Worm (Caenorhabditis elegans) whole organism, mixed stage, embryonic: ENCODE results near the gene act-3.

ENCODE experiments used
- M03D4.4 ChIP-seq: sonication (generic microtip); optimal IDR thresholded peaks from 2 replicates; lab custom pipeline; 2017; ENCODE audit warnings: mild to moderate bottlenecking, missing genetic modification characterization, missing compliant biosample characterization
- bed-3 ChIP-seq: fragments of 200-800 bp; sonication (Bioruptor generic); optimal IDR thresholded peaks from 3 replicates; lab custom pipeline; 2018; ENCODE audit warnings: mild to moderate bottlenecking, missing genetic modification characterization, moderate library complexity, missing compliant biosample characterization
- blmp-1 ChIP-seq: fragments of 150-350 bp; optimal IDR thresholded peaks from 2 replicates; lab custom pipeline; 2014; ENCODE audit warnings: missing biosample characterization, missing genetic modification characterization
- ceh-39 ChIP-seq: fragments of 150-350 bp; optimal IDR thresholded peaks from 2 replicates; lab custom pipeline; 2014; ENCODE audit warnings: missing biosample characterization, missing genetic modification characterization
- ceh-43 ChIP-seq: fragments of 200-800 bp; sonication (Bioruptor generic); optimal IDR thresholded peaks from 2 replicates; lab custom pipeline; 2018; ENCODE audit warnings: mild to moderate bottlenecking, missing genetic modification characterization, moderate library complexity, missing compliant biosample characterization
- ceh-83 ChIP-seq: fragments of 200-800 bp; sonication (Bioruptor generic); optimal IDR thresholded peaks from 2 replicates; lab custom pipeline; 2018; ENCODE audit warnings: mild to moderate bottlenecking, missing genetic modification characterization, missing compliant biosample characterization
- ces-1 ChIP-seq: fragments of 150-350 bp; optimal IDR thresholded peaks from 2 replicates; lab custom pipeline; 2014; ENCODE audit warnings: missing biosample characterization, missing genetic modification reagents, missing genetic modification characterization
- cnd-1 ChIP-seq: fragments of 200-800 bp; sonication (Bioruptor generic); optimal IDR thresholded peaks from 2 replicates; lab custom pipeline; 2018; ENCODE audit warnings: mild to moderate bottlenecking, missing genetic modification characterization, missing compliant biosample characterization
- drap-1 ChIP-seq: fragments of 200-800 bp; sonication (Bioruptor generic); optimal IDR thresholded peaks from 3 replicates; lab custom pipeline; 2018; ENCODE audit warnings: mild to moderate bottlenecking, missing genetic modification characterization, missing compliant biosample characterization
- elt-1 ChIP-seq: sonication (generic microtip); optimal IDR thresholded peaks from 2 replicates; lab custom pipeline; 2017; ENCODE audit warnings: missing genetic modification characterization, mild to moderate bottlenecking, missing compliant biosample characterization, antibody characterized with exemption, moderate library complexity, borderline replicate concordance; ENCODE audit not compliant: insufficient read depth
- elt-3 ChIP-seq: fragments of 150-350 bp; optimal IDR thresholded peaks from 2 replicates; lab custom pipeline; 2014; ENCODE audit warnings: missing biosample characterization, missing genetic modification characterization
- flh-1 ChIP-seq: fragments of 200-800 bp; sonication (Bioruptor generic); optimal IDR thresholded peaks from 2 replicates; lab custom pipeline; 2018; ENCODE audit warnings: mild to moderate bottlenecking, missing genetic modification characterization, moderate library complexity, missing compliant biosample characterization
- ham-2 ChIP-seq: fragments of 200-800 bp; sonication (Bioruptor generic); optimal IDR thresholded peaks from 2 replicates; lab custom pipeline; 2018; ENCODE audit warnings: mild to moderate bottlenecking, missing genetic modification characterization, missing compliant biosample characterization
- hlh-1 ChIP-seq: fragments of 150-350 bp; optimal IDR thresholded peaks from 2 replicates; lab custom pipeline; 2014; ENCODE audit warnings: missing biosample characterization, missing genetic modification reagents, missing genetic modification characterization
- lin-13 ChIP-seq: fragments of 150-350 bp; optimal IDR thresholded peaks from 2 replicates; lab custom pipeline; 2014; ENCODE audit warnings: missing biosample characterization, missing genetic modification characterization
- lin-32 ChIP-seq: fragments of 200-800 bp; sonication (Bioruptor generic); optimal IDR thresholded peaks from 2 replicates; lab custom pipeline; 2018; ENCODE audit warnings: mild to moderate bottlenecking, missing genetic modification characterization, missing compliant biosample characterization
- lsy-2 ChIP-seq: fragments of 150-350 bp; optimal IDR thresholded peaks from 2 replicates; lab custom pipeline; 2014; ENCODE audit warnings: missing biosample characterization, missing genetic modification characterization
- mab-5 ChIP-seq: fragments of 150-350 bp; optimal IDR thresholded peaks from 2 replicates; lab custom pipeline; 2014; ENCODE audit warnings: missing biosample characterization, missing genetic modification characterization
- mep-1 ChIP-seq: fragments of 150-350 bp; optimal IDR thresholded peaks from 2 replicates; lab custom pipeline; 2017; ENCODE audit warnings: missing biosample characterization, missing genetic modification reagents, missing genetic modification characterization, inconsistent platforms
- mls-2 ChIP-seq: sonication (generic microtip); optimal IDR thresholded peaks from 2 replicates; lab custom pipeline; 2016; ENCODE audit warnings: mild to moderate bottlenecking, missing genetic modification characterization, moderate library complexity, missing compliant biosample characterization
- nhr-12 ChIP-seq: fragments of 150-350 bp; optimal IDR thresholded peaks from 2 replicates; lab custom pipeline; 2014; ENCODE audit warnings: missing biosample characterization, missing genetic modification characterization
- nhr-2 ChIP-seq: fragments of 150-350 bp; optimal IDR thresholded peaks from 2 replicates; lab custom pipeline; 2014; ENCODE audit warnings: missing biosample characterization, missing genetic modification characterization
- nhr-237 ChIP-seq: fragments of 150-350 bp; optimal IDR thresholded peaks from 2 replicates; lab custom pipeline; 2014; ENCODE audit warnings: missing biosample characterization, missing genetic modification characterization
- nhr-28 ChIP-seq: fragments of 150-350 bp; optimal IDR thresholded peaks from 2 replicates; lab custom pipeline; 2014; ENCODE audit warnings: missing biosample characterization, missing genetic modification characterization
- nhr-76 ChIP-seq: sonication (generic microtip); optimal IDR thresholded peaks from 2 replicates; lab custom pipeline; 2017; ENCODE audit warnings: missing biosample characterization, missing genetic modification characterization
- pha-4 ChIP-seq: fragments of 150-350 bp; optimal IDR thresholded peaks from 2 replicates; lab custom pipeline; 2018; ENCODE audit warnings: missing biosample characterization, missing genetic modification reagents, missing genetic modification characterization
- sem-2 ChIP-seq: fragments of 200-800 bp; sonication (Bioruptor generic); optimal IDR thresholded peaks from 2 replicates; lab custom pipeline; 2018; ENCODE audit warnings: mild to moderate bottlenecking, missing genetic modification characterization, missing compliant biosample characterization
- snpc-4 ChIP-seq: fragments of 150-350 bp; optimal IDR thresholded peaks from 2 replicates; lab custom pipeline; 2014; ENCODE audit warnings: missing biosample characterization, missing genetic modification characterization
- sptf-1 ChIP-seq: sonication (generic microtip); optimal IDR thresholded peaks from 2 replicates; lab custom pipeline; 2017; ENCODE audit warnings: mild to moderate bottlenecking, missing genetic modification characterization, moderate library complexity, missing compliant biosample characterization
- tbx-8 ChIP-seq: fragments of 200-800 bp; sonication (Bioruptor generic); optimal IDR thresholded peaks from 2 replicates; lab custom pipeline; 2018; ENCODE audit warnings: mild to moderate bottlenecking, missing genetic modification characterization, moderate library complexity, missing compliant biosample characterization
- unc-120 ChIP-seq: sonication (generic microtip); optimal IDR thresholded peaks from 2 replicates; lab custom pipeline; 2017; ENCODE audit warnings: missing genetic modification characterization, missing compliant biosample characterization; ENCODE audit not compliant: poor library complexity, severe bottlenecking
- unc-39 ChIP-seq: fragments of 150-350 bp; optimal IDR thresholded peaks from 2 replicates; lab custom pipeline; 2014; ENCODE audit warnings: missing biosample characterization, missing genetic modification characterization
- unc-62 ChIP-seq: fragments of 150-350 bp; optimal IDR thresholded peaks from 2 replicates; lab custom pipeline; 2014; ENCODE audit warnings: missing biosample characterization, missing genetic modification reagents, missing genetic modification characterization
- zip-8 ChIP-seq: fragments of 150-350 bp; optimal IDR thresholded peaks from 2 replicates; lab custom pipeline; 2014; ENCODE audit warnings: missing biosample characterization, missing genetic modification characterization
- ztf-11 ChIP-seq: fragments of 150-350 bp; optimal IDR thresholded peaks from 2 replicates; lab custom pipeline; 2014; ENCODE audit warnings: missing biosample characterization, missing genetic modification characterization

The act-3 gene

ce11 chrV:11074448-11074847 is at the start of gene act-3:
act-3 (minus strand) TSS chrV:11074498.
- peak; percentile 93 for TF ChIP-seq unc-120 (tag; lab: Kevin White, UChicago)
- TF ChIP-seq nhr-237 (tag; lab: Kevin White, UChicago) = no peak
- peak; percentile 3 for TF ChIP-seq pha-4 (tag; lab: Kevin White, UChicago)
- TF ChIP-seq hlh-1 (tag; lab: Kevin White, UChicago) = peak; percentile 84
- TF ChIP-seq unc-62 (GFP tag; lab: Kevin White, UChicago) = peak; percentile 6

ce11 chrV:11123817-11124337 is 49.6 kb upstream of the act-3 start, which contains the start of the genes atp-5 and lmtr-3:
atp-5 (minus strand) TSS chrV:11123867.
lmtr-3 (plus strand) TSS chrV:11124186.
- TF ChIP-seq mls-2 (tag; lab: Kevin White, UChicago) = no peak
- peak; percentile 33 for TF ChIP-seq lsy-2 (tag; lab: Kevin White, UChicago)
- no peak for TF ChIP-seq tbx-8
- no peak for TF ChIP-seq nhr-2 (tag; lab: Kevin White, UChicago)
- no peak for TF ChIP-seq ztf-11 (tag; lab: Kevin White, UChicago)
- TF ChIP-seq sem-2 (GFP tag; lab: Kevin White, UChicago) = no peak
- TF ChIP-seq sptf-1 (tag; lab: Kevin White, UChicago) = peak; percentile 12
- no peak for TF ChIP-seq lin-13
- TF ChIP-seq ces-1 = no peak
- no peak for TF ChIP-seq unc-39 (tag; lab: Kevin White, UChicago)
- no peak for TF ChIP-seq nhr-76 (tag; lab: Kevin White, UChicago)
- TF ChIP-seq hlh-1 (tag; lab: Kevin White, UChicago) = peak; percentile 8
- TF ChIP-seq cnd-1 (tag; lab: Kevin White, UChicago) = no peak
- TF ChIP-seq nhr-12 (tag; lab: Kevin White, UChicago) = no peak
- TF ChIP-seq pha-4 (tag; lab: Kevin White, UChicago) = no peak
- no peak for TF ChIP-seq elt-3
- TF ChIP-seq flh-1 (GFP tag; lab: Kevin White, UChicago) = no peak
- no peak for TF ChIP-seq drap-1 (GFP tag; lab: Kevin White, UChicago)
- no peak for TF ChIP-seq unc-62 (GFP tag; lab: Kevin White, UChicago)
- peak; percentile 48 for TF ChIP-seq mep-1 (tag; lab: Kevin White, UChicago)
- TF ChIP-seq lin-32 (GFP tag; lab: Kevin White, UChicago) = no peak
- TF ChIP-seq blmp-1 (tag; lab: Kevin White, UChicago) = no peak
- no peak for TF ChIP-seq ceh-43 (GFP tag; lab: Kevin White, UChicago)
- no peak for TF ChIP-seq M03D4.4
- no peak for TF ChIP-seq zip-8 (tag; lab: Kevin White, UChicago)
- TF ChIP-seq nhr-28 = no peak
- no peak for TF ChIP-seq nhr-237 (tag; lab: Kevin White, UChicago)
- TF ChIP-seq mab-5 (tag; lab: Kevin White, UChicago) = no peak
- TF ChIP-seq unc-120 (tag; lab: Kevin White, UChicago) = no peak
- no peak for TF ChIP-seq snpc-4
- TF ChIP-seq ceh-83 = no peak
- no peak for TF ChIP-seq elt-1 (tag; lab: Kevin White, UChicago)
- TF ChIP-seq ceh-39 (tag; lab: Kevin White, UChicago) = peak; percentile 15
- no peak for TF ChIP-seq bed-3 (GFP tag; lab: Kevin White, UChicago)
- no peak for TF ChIP-seq ham-2

ce11 chrV:11122466-11122865 is 48.2 kb upstream of the act-3 start, which contains the start of gene mboa-2:
mboa-2 (minus strand) TSS chrV:11122493.
- TF ChIP-seq bed-3 (GFP tag; lab: Kevin White, UChicago) (no peak), flh-1 (GFP tag; lab: Kevin White, UChicago) (no peak), nhr-76 (tag; lab: Kevin White, UChicago) (no peak), mls-2 (tag; lab: Kevin White, UChicago) (no peak), tbx-8 (no peak), nhr-28 (no peak), lin-13 (no peak)

ce11 chrV:11121247-11121646 is 46.9 kb upstream of the act-3 start:
- TF ChIP-seq ceh-83 (no peak), mep-1 (tag; lab: Kevin White, UChicago) (peak; percentile 33), ces-1 (peak; percentile 84), nhr-12 (tag; lab: Kevin White, UChicago) (no peak), bed-3 (GFP tag; lab: Kevin White, UChicago) (no peak), ham-2 (no peak), unc-120 (tag; lab: Kevin White, UChicago) (no peak), sptf-1 (tag; lab: Kevin White, UChicago) (no peak), tbx-8 (no peak), mab-5 (tag; lab: Kevin White, UChicago) (no peak), unc-39 (tag; lab: Kevin White, UChicago) (no peak), ztf-11 (tag; lab: Kevin White, UChicago) (no peak), hlh-1 (tag; lab: Kevin White, UChicago) (peak; percentile 56), drap-1 (GFP tag; lab: Kevin White, UChicago) (no peak), elt-1 (tag; lab: Kevin White, UChicago) (no peak)
